Fruit fly (Drosophila melanogaster): ENCODE data around the gene Pgant6.

The Pgant6 gene

dm6 chr3L:2822955-2823354 lies 40.9 kb downstream of the Pgant6 start (continued):
- TF ChIP-seq stwl (tag; optimal IDR thresholded peaks at IDR 0.05) (no peak), tx (GFP tag; optimal IDR thresholded peaks at IDR 0.05) (no peak), zf30C (GFP tag; optimal IDR thresholded peaks at IDR 0.05) (peak; percentile 32), so (GFP tag; IDR thresholded peaks at IDR 0.05) (no peak), ATbp (GFP tag; optimal IDR thresholded peaks at IDR 0.05) (peak; percentile 31), Optix (GFP tag; IDR thresholded peaks at IDR 0.05) (peak; percentile 41; the same call in 1 of the 3 replicates), gt (GFP tag; IDR thresholded peaks at IDR 0.05) (no peak), cato (GFP tag; optimal IDR thresholded peaks at IDR 0.05; ENCODE audit: borderline replicate concordance) (no peak), CG11696 (GFP tag; IDR thresholded peaks at IDR 0.05) (no peak), Dp (GFP tag; optimal IDR thresholded peaks at IDR 0.05) (no peak), CG14710 (tag; optimal IDR thresholded peaks at IDR 0.05) (no peak), CG18599 (GFP tag; optimal IDR thresholded peaks at IDR 0.05) (peak; percentile 83), Max (GFP tag; optimal IDR thresholded peaks at IDR 0.05) (no peak), Sox100B (GFP tag; optimal IDR thresholded peaks at IDR 0.05) (no peak), Meics (GFP tag; optimal IDR thresholded peaks at IDR 0.05) (peak; percentile 52), CG2120 (GFP tag; optimal IDR thresholded peaks at IDR 0.05) (peak; percentile 62), Hr3 (GFP tag; optimal IDR thresholded peaks at IDR 0.05) (no peak), CG8924 (tag; optimal IDR thresholded peaks at IDR 0.05) (peak; percentile 17), CG3407 (GFP tag; optimal IDR thresholded peaks at IDR 0.05) (peak; percentile 11), BtbVII (GFP tag; optimal IDR thresholded peaks at IDR 0.05) (peak; percentile 42), CG13894 (tag; optimal IDR thresholded peaks at IDR 0.05) (no peak), hb (GFP tag; IDR thresholded peaks at IDR 0.05; ENCODE audit: partially characterized antibody) (no peak), Sry-δ (GFP tag; optimal IDR thresholded peaks at IDR 0.05) (no peak), Deaf1 (tag; optimal IDR thresholded peaks at IDR 0.05) (no peak), gsb (GFP tag; IDR thresholded peaks at IDR 0.05) (no peak), abd-A (tag; optimal IDR thresholded peaks at IDR 0.05) (no peak), CG1647 (GFP tag; optimal IDR thresholded peaks at IDR 0.05) (peak; percentile 12), esg (GFP tag; conservative IDR thresholded peaks at IDR 0.05) (0 out of 2 replicates have a peak, but pooled peaks have one; percentile 31), CG14441 (GFP tag; IDR thresholded peaks at IDR 0.05) (peak; percentile 34; the same call in 1 of the 2 replicates), her (GFP tag; optimal IDR thresholded peaks at IDR 0.05) (peak; percentile 6), CG11695 (GFP tag; IDR thresholded peaks at IDR 0.05) (peak; percentile 58; the same call in 2 of the 3 replicates), ac (GFP tag; optimal IDR thresholded peaks at IDR 0.05) (no peak), luna (GFP tag; optimal IDR thresholded peaks at IDR 0.05) (no peak), peb (GFP tag; IDR thresholded peaks at IDR 0.05) (0 out of 2 replicates have a peak, but pooled peaks have one; percentile 12), Hr51 (GFP tag; optimal IDR thresholded peaks at IDR 0.05) (peak in 1 of 2 experiments; percentile 50), pfk (GFP tag; optimal IDR thresholded peaks at IDR 0.05) (no peak), CG7987 (GFP tag; optimal IDR thresholded peaks at IDR 0.05) (no peak), Hmr (GFP tag; optimal IDR thresholded peaks at IDR 0.05) (peak; percentile 50), CG31365 (tag; optimal IDR thresholded peaks at IDR 0.05) (no peak), CG17802 (tag; optimal IDR thresholded peaks at IDR 0.05) (no peak), Jarid2 (GFP tag; optimal IDR thresholded peaks at IDR 0.05) (no peak), bab2 (GFP tag; optimal IDR thresholded peaks at IDR 0.05) (peak; percentile 8), E2f2 (GFP tag; IDR thresholded peaks at IDR 0.05) (no peak), CG42726 (GFP tag; IDR thresholded peaks at IDR 0.05; ENCODE audit: partially characterized antibody) (no peak), tgo (GFP tag; IDR thresholded peaks at IDR 0.05) (peak; percentile 58; the same call in 2 of the 3 replicates), kay (GFP tag; optimal IDR thresholded peaks at IDR 0.05) (peak; percentile 1), shn (GFP tag; optimal IDR thresholded peaks at IDR 0.05) (no peak), CG34422 (GFP tag; IDR thresholded peaks at IDR 0.05) (peak; percentile 44; the same call in 1 of the 3 replicates), CG5953 (GFP tag; IDR thresholded peaks at IDR 0.05) (no peak), dysf (GFP tag; IDR thresholded peaks at IDR 0.05) (peak; percentile 59; the same call in 2 of the 3 replicates)

Data from whole organism, embryonic.